Worm (Caenorhabditis elegans) whole organism, late embryonic: ENCODE measurements around the gene set-4.

ENCODE experiments used
- C38D4.7 ChIP-seq: fragments of 200-800 bp; sonication (Bioruptor generic); optimal IDR thresholded peaks from 2 replicates; lab custom pipeline; 2018; ENCODE audit warnings: mild to moderate bottlenecking, missing genetic modification characterization, moderate library complexity, missing compliant biosample characterization
- F13H6.1 ChIP-seq: sonication (generic microtip); optimal IDR thresholded peaks from 2 replicates; lab custom pipeline; 2016; ENCODE audit warnings: missing genetic modification characterization, missing compliant biosample characterization
- K02D7.2 ChIP-seq: sonication (generic microtip); optimal IDR thresholded peaks from 2 replicates; lab custom pipeline; 2017; ENCODE audit warnings: mild to moderate bottlenecking, missing genetic modification characterization, missing compliant biosample characterization
- K09A11.1 ChIP-seq: sonication (generic microtip); optimal IDR thresholded peaks from 2 replicates; lab custom pipeline; 2017; ENCODE audit warnings: antibody characterized with exemption, mild to moderate bottlenecking, missing genetic modification characterization, missing compliant biosample characterization; ENCODE audit not compliant: insufficient read depth
- Y22D7AL.16 ChIP-seq: sonication (generic microtip); optimal IDR thresholded peaks from 2 replicates; lab custom pipeline; 2016; ENCODE audit warnings: missing genetic modification characterization, missing compliant biosample characterization
- ahr-1 ChIP-seq: sonication (generic microtip); optimal IDR thresholded peaks from 2 replicates; lab custom pipeline; 2016; ENCODE audit warnings: missing genetic modification characterization, missing compliant biosample characterization
- ceh-18 ChIP-seq: sonication (generic microtip); optimal IDR thresholded peaks from 2 replicates; lab custom pipeline; 2016; ENCODE audit warnings: missing genetic modification characterization, missing compliant biosample characterization
- ceh-19 ChIP-seq: fragments of 200-800 bp; sonication (Bioruptor generic); optimal IDR thresholded peaks from 2 replicates; lab custom pipeline; 2018; ENCODE audit warnings: mild to moderate bottlenecking, missing genetic modification characterization, missing compliant biosample characterization
- ceh-2 ChIP-seq: sonication (generic microtip); optimal IDR thresholded peaks from 2 replicates; lab custom pipeline; 2016; ENCODE audit warnings: missing genotype, missing genetic modification characterization, missing compliant biosample characterization
- ceh-24 ChIP-seq: sonication (generic microtip); optimal IDR thresholded peaks from 2 replicates; lab custom pipeline; 2016; ENCODE audit warnings: mild to moderate bottlenecking, missing genetic modification characterization, missing compliant biosample characterization
- ceh-30 ChIP-seq: fragments of 150-350 bp; optimal IDR thresholded peaks from 2 replicates; lab custom pipeline; 2014; ENCODE audit warnings: missing biosample characterization, missing genetic modification characterization
- ceh-31 ChIP-seq: sonication (generic microtip); optimal IDR thresholded peaks from 2 replicates; lab custom pipeline; 2016; ENCODE audit warnings: missing genetic modification characterization, missing compliant biosample characterization
- ceh-48 ChIP-seq: sonication (generic microtip); optimal IDR thresholded peaks from 2 replicates; lab custom pipeline; 2016; ENCODE audit warnings: missing genetic modification characterization, inconsistent platforms, missing compliant biosample characterization
- ceh-6 ChIP-seq: fragments of 200-800 bp; sonication (Bioruptor generic); optimal IDR thresholded peaks from 2 replicates; lab custom pipeline; 2018; ENCODE audit warnings: mild to moderate bottlenecking, missing genetic modification characterization, missing compliant biosample characterization
- ceh-9 ChIP-seq: sonication (generic microtip); optimal IDR thresholded peaks from 2 replicates; lab custom pipeline; 2016; ENCODE audit warnings: mild to moderate bottlenecking, missing genetic modification characterization, inconsistent platforms, missing compliant biosample characterization
- che-1 ChIP-seq: sonication (generic microtip); optimal IDR thresholded peaks from 2 replicates; lab custom pipeline; 2016; ENCODE audit warnings: mild to moderate bottlenecking, missing genetic modification characterization, missing compliant biosample characterization
- dve-1 ChIP-seq: sonication (generic microtip); optimal IDR thresholded peaks from 2 replicates; lab custom pipeline; 2017; ENCODE audit warnings: antibody characterized with exemption, mild to moderate bottlenecking, missing genetic modification characterization, missing compliant biosample characterization
- elt-4 ChIP-seq: sonication (generic microtip); optimal IDR thresholded peaks from 2 replicates; lab custom pipeline; 2016; ENCODE audit warnings: missing genetic modification characterization, missing compliant biosample characterization
- ets-4 ChIP-seq: sonication (generic microtip); optimal IDR thresholded peaks from 2 replicates; lab custom pipeline; 2016; ENCODE audit warnings: missing genetic modification characterization, missing compliant biosample characterization
- eyg-1 ChIP-seq: sonication (generic microtip); optimal IDR thresholded peaks from 2 replicates; lab custom pipeline; 2016; ENCODE audit warnings: missing genotype, missing genetic modification characterization, missing compliant biosample characterization
- fax-1 ChIP-seq: sonication (generic microtip); optimal IDR thresholded peaks from 2 replicates; lab custom pipeline; 2016; ENCODE audit warnings: missing genotype, missing genetic modification characterization, missing compliant biosample characterization
- fkh-10 ChIP-seq: fragments of 150-350 bp; optimal IDR thresholded peaks from 2 replicates; lab custom pipeline; 2014; ENCODE audit warnings: missing biosample characterization, missing genetic modification reagents, missing genetic modification characterization
- fkh-6 ChIP-seq: sonication (generic microtip); optimal IDR thresholded peaks from 2 replicates; lab custom pipeline; 2016; ENCODE audit warnings: missing genetic modification characterization, missing compliant biosample characterization
- hlh-30 ChIP-seq: sonication (generic microtip); optimal IDR thresholded peaks from 2 replicates; lab custom pipeline; 2017; ENCODE audit warnings: antibody characterized with exemption, missing genetic modification characterization, missing compliant biosample characterization; ENCODE audit not compliant: insufficient read depth
- hlh-6 ChIP-seq: sonication (generic microtip); optimal IDR thresholded peaks from 2 replicates; lab custom pipeline; 2016; ENCODE audit warnings: missing genotype, missing genetic modification characterization, missing compliant biosample characterization
- hlh-8 ChIP-seq: sonication (generic microtip); optimal IDR thresholded peaks from 2 replicates; lab custom pipeline; 2016; ENCODE audit warnings: missing genotype, missing genetic modification characterization, missing compliant biosample characterization
- lim-6 ChIP-seq: sonication (generic microtip); optimal IDR thresholded peaks from 2 replicates; lab custom pipeline; 2016; ENCODE audit warnings: missing genetic modification characterization, missing compliant biosample characterization
- lin-11 ChIP-seq: fragments of 200-800 bp; sonication (Bioruptor generic); optimal IDR thresholded peaks from 2 replicates; lab custom pipeline; 2018; ENCODE audit warnings: mild to moderate bottlenecking, missing genetic modification characterization, missing compliant biosample characterization
- madf-2 ChIP-seq: sonication (generic microtip); optimal IDR thresholded peaks from 2 replicates; lab custom pipeline; 2017; ENCODE audit warnings: missing genetic modification characterization, missing compliant biosample characterization
- nfya-1 ChIP-seq: sonication (generic microtip); optimal IDR thresholded peaks from 2 replicates; lab custom pipeline; 2017; ENCODE audit warnings: missing genetic modification characterization, mild to moderate bottlenecking, missing compliant biosample characterization, antibody characterized with exemption, moderate library complexity
- nhr-11 ChIP-seq: fragments of 150-350 bp; optimal IDR thresholded peaks from 2 replicates; lab custom pipeline; 2014; ENCODE audit warnings: missing biosample characterization, missing genetic modification characterization
- pag-3 ChIP-seq: sonication (generic microtip); optimal IDR thresholded peaks from 2 replicates; lab custom pipeline; 2016; ENCODE audit warnings: missing compliant biosample characterization, missing genetic modification characterization, borderline replicate concordance
- pat-9 ChIP-seq: fragments of 200-800 bp; sonication (Bioruptor generic); optimal IDR thresholded peaks from 2 replicates; lab custom pipeline; 2018; ENCODE audit warnings: mild to moderate bottlenecking, missing genetic modification characterization, moderate library complexity, missing compliant biosample characterization
- pax-1 ChIP-seq: fragments of 150-350 bp; optimal IDR thresholded peaks from 2 replicates; lab custom pipeline; 2014; ENCODE audit warnings: missing biosample characterization, missing genetic modification characterization
- pha-4 ChIP-seq: fragments of 150-350 bp; optimal IDR thresholded peaks from 2 replicates; lab custom pipeline; 2018; ENCODE audit warnings: missing biosample characterization, missing genetic modification reagents, missing genetic modification characterization
- rnt-1 ChIP-seq: sonication (generic microtip); optimal IDR thresholded peaks from 2 replicates; lab custom pipeline; 2016; ENCODE audit warnings: missing genetic modification characterization, missing compliant biosample characterization
- tbx-7 ChIP-seq: sonication (generic microtip); optimal IDR thresholded peaks from 2 replicates; lab custom pipeline; 2016; ENCODE audit warnings: missing genotype, missing genetic modification characterization, missing compliant biosample characterization
- unc-42 ChIP-seq: sonication (generic microtip); optimal IDR thresholded peaks from 2 replicates; lab custom pipeline; 2016; ENCODE audit warnings: missing genotype, missing genetic modification characterization, missing compliant biosample characterization
- ztf-16 ChIP-seq: sonication (generic microtip); optimal IDR thresholded peaks from 2 replicates; lab custom pipeline; 2017; ENCODE audit warnings: missing genetic modification characterization, missing compliant biosample characterization

set-4 gene

ce11 chrII:6341076-6341475 is 9.9 kb upstream of the set-4 start:
- no peak for TF ChIP-seq pat-9 (tag; lab: Kevin White, UChicago)
- no peak for TF ChIP-seq fkh-10 (GFP tag; lab: Kevin White, UChicago)
- no peak for TF ChIP-seq ceh-24 (tag; lab: Kevin White, UChicago)
- TF ChIP-seq ceh-6 (GFP tag; lab: Kevin White, UChicago): no peak
- no peak for TF ChIP-seq ceh-2 (tag; lab: Kevin White, UChicago)
- TF ChIP-seq pag-3 (tag; lab: Kevin White, UChicago): no peak
- TF ChIP-seq hlh-8 (tag; lab: Kevin White, UChicago): no peak
- no peak for TF ChIP-seq unc-42
- TF ChIP-seq elt-4: no peak
- TF ChIP-seq C38D4.7 (GFP tag; lab: Kevin White, UChicago): no peak
- no peak for TF ChIP-seq Y22D7AL.16 (tag; lab: Kevin White, UChicago)
- no peak for TF ChIP-seq fax-1 (tag; lab: Kevin White, UChicago)
- TF ChIP-seq K09A11.1 (tag; lab: Kevin White, UChicago): no peak
- TF ChIP-seq nfya-1 (tag; lab: Kevin White, UChicago): no peak

- no peak for TF ChIP-seq pax-1
- no peak for TF ChIP-seq ceh-9 (tag; lab: Kevin White, UChicago)
- no peak for TF ChIP-seq ceh-48 (tag; lab: Kevin White, UChicago)
- no peak for TF ChIP-seq fax-1 (tag; lab: Kevin White, UChicago)
- no peak for TF ChIP-seq ceh-19
- TF ChIP-seq hlh-30 (tag; lab: Kevin White, UChicago): no peak
- no peak for TF ChIP-seq ahr-1 (tag; lab: Kevin White, UChicago)
- TF ChIP-seq dve-1: no peak
- TF ChIP-seq, all 69 proteins: peak for 0
These were observed 8.8 kb upstream of the set-4 start, which contains the start of gene C32D5.7 for ce11 chrII:6339948-6340347. TSS of gene C32D5.7 (minus strand) at chrII:6340048.

ce11 chrII:6339511-6339910 is 8.4 kb upstream of the set-4 start:
- no peak for TF ChIP-seq madf-2 (tag; lab: Kevin White, UChicago)
- TF ChIP-seq dve-1: peak; percentile 41
- TF ChIP-seq, all 69 proteins: peak for 1

ce11 chrII:6335358-6335757 is 4.2 kb upstream of the set-4 start, which contains the start of gene C32D5.14:
TSS of gene C32D5.14 (plus strand) at chrII:6335488.
- TF ChIP-seq tbx-7 (tag; lab: Kevin White, UChicago): no peak
- TF ChIP-seq che-1 (tag; lab: Kevin White, UChicago): no peak
- no peak for TF ChIP-seq ceh-9 (tag; lab: Kevin White, UChicago)
- TF ChIP-seq lim-6 (tag; lab: Kevin White, UChicago): no peak
- TF ChIP-seq ztf-16 (tag; lab: Kevin White, UChicago): no peak
- no peak for TF ChIP-seq ets-4
- TF ChIP-seq lin-11 (tag; lab: Kevin White, UChicago): no peak
- TF ChIP-seq pag-3 (tag; lab: Kevin White, UChicago): no peak
- TF ChIP-seq F13H6.1: no peak

ce11 chrII:6334745-6335260 is 3.7 kb upstream of the set-4 start:
- TF ChIP-seq Y22D7AL.16 (tag; lab: Kevin White, UChicago): no peak
- TF ChIP-seq ceh-18 (tag; lab: Kevin White, UChicago): no peak
- no peak for TF ChIP-seq unc-42
- TF ChIP-seq hlh-6 (tag; lab: Kevin White, UChicago): no peak
- TF ChIP-seq rnt-1: no peak
- no peak for TF ChIP-seq ceh-6 (GFP tag; lab: Kevin White, UChicago)
- TF ChIP-seq pha-4: no peak
- TF ChIP-seq tbx-7 (tag; lab: Kevin White, UChicago): no peak
- no peak for TF ChIP-seq nhr-11 (tag; lab: Kevin White, UChicago)
- no peak for TF ChIP-seq C38D4.7 (GFP tag; lab: Kevin White, UChicago)
- TF ChIP-seq K02D7.2: no peak
- TF ChIP-seq eyg-1 (tag; lab: Kevin White, UChicago): no peak
- TF ChIP-seq pat-9 (tag; lab: Kevin White, UChicago): no peak
- no peak for TF ChIP-seq ceh-31 (tag; lab: Kevin White, UChicago)
- no peak for TF ChIP-seq fkh-6 (tag; lab: Kevin White, UChicago)
- TF ChIP-seq ceh-30: no peak
- no peak for TF ChIP-seq ztf-16 (tag; lab: Kevin White, UChicago)
- TF ChIP-seq ets-4: no peak
- no peak for TF ChIP-seq fkh-10 (GFP tag; lab: Kevin White, UChicago)
